Worm (Caenorhabditis elegans) whole organism, late embryonic: Measurements from ENCODE around the gene gldc-1.
"Not testable (repeated sequence)": the region's sequence is repeated elsewhere in the genome, so short reads cannot be mapped to it uniquely, and the experiment has no call there.

ENCODE experiments used
- C38D4.7 ChIP-seq: fragments of 200-800 bp; sonication (Bioruptor generic); optimal IDR thresholded peaks from 2 replicates; lab custom pipeline; 2018; ENCODE audit warnings: mild to moderate bottlenecking, missing genetic modification characterization, moderate library complexity, missing compliant biosample characterization
- K02D7.2 ChIP-seq: sonication (generic microtip); optimal IDR thresholded peaks from 2 replicates; lab custom pipeline; 2017; ENCODE audit warnings: mild to moderate bottlenecking, missing genetic modification characterization, missing compliant biosample characterization
- K09A11.1 ChIP-seq: sonication (generic microtip); optimal IDR thresholded peaks from 2 replicates; lab custom pipeline; 2017; ENCODE audit warnings: antibody characterized with exemption, mild to moderate bottlenecking, missing genetic modification characterization, missing compliant biosample characterization; ENCODE audit not compliant: insufficient read depth
- ahr-1 ChIP-seq: sonication (generic microtip); optimal IDR thresholded peaks from 2 replicates; lab custom pipeline; 2016; ENCODE audit warnings: missing genetic modification characterization, missing compliant biosample characterization
- ceh-14 ChIP-seq: sonication (generic microtip); optimal IDR thresholded peaks from 2 replicates; lab custom pipeline; 2016; ENCODE audit warnings: missing genotype, missing genetic modification characterization, missing compliant biosample characterization
- ceh-19 ChIP-seq: fragments of 200-800 bp; sonication (Bioruptor generic); optimal IDR thresholded peaks from 2 replicates; lab custom pipeline; 2018; ENCODE audit warnings: mild to moderate bottlenecking, missing genetic modification characterization, missing compliant biosample characterization
- ceh-2 ChIP-seq: sonication (generic microtip); optimal IDR thresholded peaks from 2 replicates; lab custom pipeline; 2016; ENCODE audit warnings: missing genotype, missing genetic modification characterization, missing compliant biosample characterization
- ceh-22 ChIP-seq: sonication (generic microtip); optimal IDR thresholded peaks from 2 replicates; lab custom pipeline; 2017; ENCODE audit warnings: missing biosample characterization, missing genetic modification characterization
- ceh-24 ChIP-seq: sonication (generic microtip); optimal IDR thresholded peaks from 2 replicates; lab custom pipeline; 2016; ENCODE audit warnings: mild to moderate bottlenecking, missing genetic modification characterization, missing compliant biosample characterization
- ceh-30 ChIP-seq: fragments of 150-350 bp; optimal IDR thresholded peaks from 2 replicates; lab custom pipeline; 2014; ENCODE audit warnings: missing biosample characterization, missing genetic modification characterization
- ceh-45 ChIP-seq: fragments of 200-800 bp; sonication (Bioruptor generic); IDR thresholded peaks from 2 replicates; pipeline ENCODE4 v1.3.6; 2022; ENCODE audit warnings: missing genetic modification reagents, missing genetic modification characterization, missing compliant biosample characterization
- ceh-48 ChIP-seq: sonication (generic microtip); optimal IDR thresholded peaks from 2 replicates; lab custom pipeline; 2016; ENCODE audit warnings: missing genetic modification characterization, inconsistent platforms, missing compliant biosample characterization
- ceh-6 ChIP-seq: fragments of 200-800 bp; sonication (Bioruptor generic); optimal IDR thresholded peaks from 2 replicates; lab custom pipeline; 2018; ENCODE audit warnings: mild to moderate bottlenecking, missing genetic modification characterization, missing compliant biosample characterization
- dve-1 ChIP-seq: sonication (generic microtip); optimal IDR thresholded peaks from 2 replicates; lab custom pipeline; 2017; ENCODE audit warnings: antibody characterized with exemption, mild to moderate bottlenecking, missing genetic modification characterization, missing compliant biosample characterization
- fax-1 ChIP-seq: sonication (generic microtip); optimal IDR thresholded peaks from 2 replicates; lab custom pipeline; 2016; ENCODE audit warnings: missing genotype, missing genetic modification characterization, missing compliant biosample characterization
- fkh-10 ChIP-seq: fragments of 150-350 bp; optimal IDR thresholded peaks from 2 replicates; lab custom pipeline; 2014; ENCODE audit warnings: missing biosample characterization, missing genetic modification reagents, missing genetic modification characterization
- fkh-6 ChIP-seq: sonication (generic microtip); optimal IDR thresholded peaks from 2 replicates; lab custom pipeline; 2016; ENCODE audit warnings: missing genetic modification characterization, missing compliant biosample characterization
- gmeb-2 ChIP-seq: sonication (generic microtip); optimal IDR thresholded peaks from 2 replicates; lab custom pipeline; 2016; ENCODE audit warnings: missing genetic modification characterization, inconsistent platforms, missing compliant biosample characterization
- hlh-15 ChIP-seq: sonication (generic microtip); optimal IDR thresholded peaks from 2 replicates; lab custom pipeline; 2016; ENCODE audit warnings: missing genetic modification characterization, missing compliant biosample characterization
- hlh-30 ChIP-seq: sonication (generic microtip); optimal IDR thresholded peaks from 2 replicates; lab custom pipeline; 2017; ENCODE audit warnings: antibody characterized with exemption, missing genetic modification characterization, missing compliant biosample characterization; ENCODE audit not compliant: insufficient read depth
- hlh-8 ChIP-seq: sonication (generic microtip); optimal IDR thresholded peaks from 2 replicates; lab custom pipeline; 2016; ENCODE audit warnings: missing genotype, missing genetic modification characterization, missing compliant biosample characterization
- madf-2 ChIP-seq: sonication (generic microtip); optimal IDR thresholded peaks from 2 replicates; lab custom pipeline; 2017; ENCODE audit warnings: missing genetic modification characterization, missing compliant biosample characterization
- mec-3 ChIP-seq: sonication (generic microtip); optimal IDR thresholded peaks from 2 replicates; lab custom pipeline; 2016; ENCODE audit warnings: borderline replicate concordance, missing genetic modification characterization, missing compliant biosample characterization
- nhr-11 ChIP-seq: fragments of 150-350 bp; optimal IDR thresholded peaks from 2 replicates; lab custom pipeline; 2014; ENCODE audit warnings: missing biosample characterization, missing genetic modification characterization
- nhr-232 ChIP-seq: sonication (generic microtip); optimal IDR thresholded peaks from 2 replicates; lab custom pipeline; 2016; ENCODE audit warnings: missing genetic modification characterization, missing compliant biosample characterization
- npax-4 ChIP-seq: sonication (generic microtip); optimal IDR thresholded peaks from 2 replicates; lab custom pipeline; 2016; ENCODE audit warnings: missing genetic modification characterization, missing compliant biosample characterization
- odd-2 ChIP-seq: sonication (generic microtip); optimal IDR thresholded peaks from 2 replicates; lab custom pipeline; 2017; ENCODE audit warnings: antibody characterized with exemption, mild to moderate bottlenecking, missing genetic modification characterization, missing compliant biosample characterization
- pat-9 ChIP-seq: fragments of 200-800 bp; sonication (Bioruptor generic); optimal IDR thresholded peaks from 2 replicates; lab custom pipeline; 2018; ENCODE audit warnings: mild to moderate bottlenecking, missing genetic modification characterization, moderate library complexity, missing compliant biosample characterization
- ref-2 ChIP-seq: sonication (generic microtip); optimal IDR thresholded peaks from 2 replicates; lab custom pipeline; 2016; ENCODE audit warnings: missing genetic modification characterization, missing compliant biosample characterization
- syd-9 ChIP-seq: sonication (generic microtip); optimal IDR thresholded peaks from 2 replicates; lab custom pipeline; 2016; ENCODE audit warnings: mild to moderate bottlenecking, missing genetic modification characterization, moderate library complexity, missing compliant biosample characterization
- tbx-7 ChIP-seq: sonication (generic microtip); optimal IDR thresholded peaks from 2 replicates; lab custom pipeline; 2016; ENCODE audit warnings: missing genotype, missing genetic modification characterization, missing compliant biosample characterization
- ttx-3 ChIP-seq: sonication (generic microtip); optimal IDR thresholded peaks from 2 replicates; lab custom pipeline; 2016; ENCODE audit warnings: missing genetic modification reagents, missing genetic modification characterization, missing compliant biosample characterization
- unc-42 ChIP-seq: sonication (generic microtip); optimal IDR thresholded peaks from 2 replicates; lab custom pipeline; 2016; ENCODE audit warnings: missing genotype, missing genetic modification characterization, missing compliant biosample characterization
- unc-55 ChIP-seq: sonication (generic microtip); optimal IDR thresholded peaks from 2 replicates; lab custom pipeline; 2017; ENCODE audit warnings: missing biosample characterization, missing genetic modification reagents, missing genetic modification characterization
- ztf-16 ChIP-seq: sonication (generic microtip); optimal IDR thresholded peaks from 2 replicates; lab custom pipeline; 2017; ENCODE audit warnings: missing genetic modification characterization, missing compliant biosample characterization

gldc-1 gene

ce11 chrII:6050120-6050519 lies at the start of gene gldc-1:
TSS of gene gldc-1 (plus strand) at chrII:6050420.
- TF ChIP-seq madf-2 (no peak), ceh-48 (no peak), ceh-24 (tag; lab: Kevin White, UChicago) (no peak), tbx-7 (tag; lab: Kevin White, UChicago) (no peak), odd-2 (tag; lab: Kevin White, UChicago) (no peak), ceh-30 (no peak), fkh-10 (GFP tag; lab: Kevin White, UChicago) (no peak), C38D4.7 (no peak), gmeb-2 (tag; lab: Kevin White, UChicago) (no peak), hlh-15 (no peak), ttx-3 (tag; lab: Kevin White, UChicago) (no peak), K09A11.1 (tag; lab: Kevin White, UChicago) (no peak), unc-42 (no peak), ztf-16 (tag; lab: Kevin White, UChicago) (no peak), nhr-232 (tag; lab: Kevin White, UChicago) (no peak), ref-2 (tag; lab: Kevin White, UChicago) (no peak), ceh-6 (GFP tag; lab: Kevin White, UChicago) (no peak), hlh-30 (tag; lab: Kevin White, UChicago) (no peak)
- TF ChIP-seq, all 69 proteins: peak for 0

- TF ChIP-seq ceh-19 (no peak), K02D7.2 (tag; lab: Kevin White, UChicago) (no peak), fax-1 (tag; lab: Kevin White, UChicago) (no peak), nhr-11 (tag; lab: Kevin White, UChicago) (no peak), ceh-14 (tag; lab: Kevin White, UChicago) (no peak), odd-2 (tag; lab: Kevin White, UChicago) (no peak), mec-3 (tag; lab: Kevin White, UChicago) (no peak), npax-4 (tag; lab: Kevin White, UChicago) (no peak), unc-55 (peak; percentile 68), dve-1 (tag; lab: Kevin White, UChicago) (no peak), K09A11.1 (tag; lab: Kevin White, UChicago) (no peak), hlh-30 (tag; lab: Kevin White, UChicago) (peak; percentile 46), syd-9 (tag; lab: Kevin White, UChicago) (no peak), unc-42 (no peak), ceh-22 (tag; lab: Kevin White, UChicago) (no peak)
Measured at ce11 chrII:6001004-6001403, 49.2 kb upstream of the gldc-1 start.

- not testable (repeated sequence) for TF ChIP-seq ahr-1, hlh-8, ceh-2 (tag; lab: Kevin White, UChicago)
Measured at ce11 chrII:6008887-6009286, 41.3 kb upstream of the gldc-1 start, which contains the start of gene ZK84.4. TSS of gene ZK84.4 (minus strand) at chrII:6008987.

ce11 chrII:6010544-6010943 lies 39.7 kb upstream of the gldc-1 start, which contains the start of gene ins-20:
TSS of gene ins-20 (plus strand) at chrII:6010844.
- no peak for TF ChIP-seq ceh-19

ce11 chrII:6014057-6014456 lies 36.2 kb upstream of the gldc-1 start, which contains the start of gene ZK84.2:
TSS of gene ZK84.2 (plus strand) at chrII:6014357.
- not testable (repeated sequence) for TF ChIP-seq ceh-45 (GFP tag; lab: Robert Waterston, UW); pat-9; fkh-6
